Worm (Caenorhabditis elegans): ENCODE measurements around the gene R04F11.2.

Gene R04F11.2

DNA sequence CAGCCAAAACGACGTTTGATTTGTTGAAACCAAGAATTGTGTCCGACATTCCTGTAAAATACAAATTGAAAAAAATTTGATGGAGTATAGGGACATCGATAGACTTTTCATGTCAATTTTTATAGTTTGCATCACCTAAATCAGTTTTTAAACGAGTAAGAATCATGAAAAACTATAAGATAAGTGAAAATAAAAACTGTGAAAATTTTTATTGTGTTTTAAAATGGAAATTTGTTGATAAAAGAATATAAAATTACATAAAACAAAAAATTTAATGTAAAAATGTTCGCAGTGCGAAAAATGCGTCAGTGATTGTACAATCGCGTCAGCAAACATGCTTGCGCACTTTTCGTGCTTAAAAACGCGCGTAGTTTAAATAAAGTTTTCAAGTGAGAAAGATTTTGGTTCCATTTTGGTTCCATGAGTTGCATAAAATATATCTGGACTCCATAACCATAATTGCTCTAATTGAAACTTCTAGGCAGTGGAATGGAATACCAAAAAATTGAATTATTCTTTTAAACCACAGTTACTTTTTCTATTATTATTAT, 25.3 kb downstream of the R04F11.2 start, which contains the start of gene tomm-20 (continued):
- no peak for TF ChIP-seq ztf-11 (tag; optimal IDR thresholded peaks at IDR 0.05)

DNA sequence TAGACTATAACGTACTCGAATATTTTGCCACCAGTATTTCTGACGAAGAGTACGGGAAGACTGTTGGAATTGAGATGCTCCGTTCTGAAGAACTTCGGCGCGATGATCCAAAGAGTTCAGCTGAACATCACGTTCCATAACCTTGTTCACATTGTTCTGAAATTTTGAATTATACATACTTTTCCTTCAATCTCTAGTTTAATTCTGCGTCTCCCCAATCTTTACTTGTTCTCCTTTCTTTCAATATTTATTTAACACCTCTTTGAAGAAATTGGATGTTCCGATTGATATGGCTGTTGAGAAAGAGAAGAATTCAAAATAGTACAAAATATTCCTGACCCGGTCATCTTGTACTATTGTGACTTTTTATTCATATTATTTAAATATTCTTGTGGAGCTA, 26.7 kb downstream of the R04F11.2 start, which contains the start of gene F23H12.3:
Gene F23H12.3 (plus strand): TSS at position 301 of the 400 bp plus-strand sequence.
- no peak for TF ChIP-seq unc-62 (GFP tag; optimal IDR thresholded peaks at IDR 0.05)
- no peak for TF ChIP-seq fos-1 (tag; optimal IDR thresholded peaks at IDR 0.05)
- no peak for TF ChIP-seq nhr-21 (tag; optimal IDR thresholded peaks at IDR 0.05)
- TF ChIP-seq ceh-16 (tag; optimal IDR thresholded peaks at IDR 0.05) = no peak
- no peak for TF ChIP-seq zag-1 (tag; optimal IDR thresholded peaks at IDR 0.05)
- no peak for TF ChIP-seq lin-13 (GFP tag; optimal IDR thresholded peaks at IDR 0.05)
- no peak for TF ChIP-seq nhr-6 (tag; optimal IDR thresholded peaks at IDR 0.05)
- no peak for TF ChIP-seq R02D3.7 (tag; optimal IDR thresholded peaks at IDR 0.05)

DNA sequence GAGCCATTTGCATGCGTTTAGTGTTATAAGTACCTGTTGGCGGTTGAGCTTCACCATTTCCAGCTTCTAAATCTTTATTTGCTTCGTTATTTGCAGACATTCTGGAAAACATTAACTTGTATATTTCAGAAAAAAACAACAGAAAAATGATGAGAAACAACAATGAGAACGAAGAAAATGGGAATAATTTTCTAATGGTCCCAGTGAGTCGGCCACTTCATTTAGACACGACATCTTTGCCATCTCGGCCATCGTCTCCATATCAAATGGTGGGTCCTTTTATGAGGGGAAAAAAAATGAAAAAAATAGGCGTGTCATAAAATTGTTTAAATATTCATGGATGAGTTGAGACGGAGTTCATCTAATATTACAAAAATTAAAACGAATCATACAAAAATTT, 27.6 kb downstream of the R04F11.2 start, which contains the start of gene snb-2:
Gene snb-2 (minus strand): TSS at position 101 of the 400 bp plus-strand sequence.
- no peak for TF ChIP-seq lin-11 (tag; optimal IDR thresholded peaks at IDR 0.05)

DNA sequence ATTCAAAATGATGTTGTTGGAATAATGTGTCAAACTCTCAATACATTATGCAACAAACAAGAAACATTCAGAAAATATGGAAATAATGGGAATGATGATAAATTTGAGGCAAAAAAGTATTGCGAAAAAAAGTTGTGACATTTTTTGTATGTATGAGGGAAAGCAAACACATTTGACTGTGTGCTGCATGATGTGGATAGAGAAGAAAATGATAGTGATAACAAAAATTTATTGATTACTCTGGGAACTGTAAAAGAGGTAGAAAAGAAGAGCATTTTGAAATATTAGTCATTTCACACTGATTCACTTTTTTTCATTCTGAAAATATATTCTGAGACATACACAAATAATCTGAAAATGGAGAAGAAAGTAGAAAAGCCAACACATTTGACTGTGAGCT, 29.7 kb downstream of the R04F11.2 start:
- TF ChIP-seq ceh-16 (tag; optimal IDR thresholded peaks at IDR 0.05) = no peak
- TF ChIP-seq R02D3.7 (tag; optimal IDR thresholded peaks at IDR 0.05) = no peak
- TF ChIP-seq ztf-1 (GFP tag; conservative IDR thresholded peaks at IDR 0.05) = no peak
- peak; percentile 60 for TF ChIP-seq fos-1 (tag; optimal IDR thresholded peaks at IDR 0.05)

DNA sequence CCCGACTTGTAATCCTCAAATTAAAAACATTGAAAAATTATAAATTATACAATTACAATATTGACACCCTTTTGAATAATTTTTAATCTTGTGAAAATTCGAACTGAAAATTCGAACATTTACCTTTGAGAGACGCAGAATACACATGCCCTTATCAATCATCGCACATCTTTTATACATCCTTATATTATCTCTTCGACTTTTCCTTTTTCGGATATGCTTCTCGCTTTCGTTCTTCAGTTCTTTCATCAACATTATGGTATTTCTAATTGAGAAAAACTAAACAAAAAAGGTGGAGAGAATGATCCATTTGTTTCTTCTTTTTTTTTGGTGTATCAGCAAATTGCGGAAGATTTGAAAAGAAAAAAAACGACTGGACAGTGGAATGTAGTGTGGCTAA, 31.2 kb downstream of the R04F11.2 start:
- TF ChIP-seq unc-55 (GFP tag; optimal IDR thresholded peaks at IDR 0.05) (no peak), ceh-82 (tag; optimal IDR thresholded peaks at IDR 0.05) (no peak), unc-62 (GFP tag; optimal IDR thresholded peaks at IDR 0.05) (no peak), ztf-1 (GFP tag; conservative IDR thresholded peaks at IDR 0.05) (no peak), aly-2 (tag; optimal IDR thresholded peaks at IDR 0.05) (no peak), nhr-77 (tag; optimal IDR thresholded peaks at IDR 0.05) (no peak), nhr-11 (tag; optimal IDR thresholded peaks at IDR 0.05) (no peak), C34F6.9 (tag; optimal IDR thresholded peaks at IDR 0.05) (no peak), alr-1 (tag; optimal IDR thresholded peaks at IDR 0.05) (no peak), lin-11 (tag; optimal IDR thresholded peaks at IDR 0.05) (no peak), nhr-12 (tag; optimal IDR thresholded peaks at IDR 0.05) (no peak), mbf-1 (tag; optimal IDR thresholded peaks at IDR 0.05) (no peak), ztf-4 (tag; optimal IDR thresholded peaks at IDR 0.05) (no peak), nhr-25 (tag; optimal IDR thresholded peaks at IDR 0.05) (no peak), sma-3 (GFP tag; optimal IDR thresholded peaks at IDR 0.05) (no peak), lsy-2 (tag; optimal IDR thresholded peaks at IDR 0.05) (no peak), peb-1 (tag; optimal IDR thresholded peaks at IDR 0.05) (no peak), R02D3.7 (tag; optimal IDR thresholded peaks at IDR 0.05) (no peak), nhr-129 (tag; optimal IDR thresholded peaks at IDR 0.05) (no peak), fos-1 (tag; optimal IDR thresholded peaks at IDR 0.05) (no peak)

DNA sequence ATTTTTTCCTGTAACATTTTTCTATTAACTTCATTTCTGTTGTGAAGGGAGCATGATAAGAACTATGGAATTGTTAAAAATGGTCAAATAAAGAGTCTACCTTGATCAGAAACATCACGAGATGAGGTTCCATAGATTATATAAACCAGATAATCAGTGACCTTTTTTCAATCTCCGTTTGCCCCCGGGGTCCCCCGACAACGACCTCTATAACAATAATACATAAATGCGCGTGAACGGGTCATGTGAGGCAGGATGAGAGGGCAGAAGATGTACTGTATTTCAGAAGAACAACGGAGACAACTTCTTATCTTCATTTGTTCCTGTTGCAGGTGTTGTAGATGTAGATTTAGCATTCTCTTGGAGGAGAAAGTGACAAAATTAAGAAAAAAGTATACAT, 33.7 kb downstream of the R04F11.2 start:
- peak; percentile 42 for TF ChIP-seq nhr-25 (tag; optimal IDR thresholded peaks at IDR 0.05)
- no peak for TF ChIP-seq ztf-1 (GFP tag; conservative IDR thresholded peaks at IDR 0.05)
- TF ChIP-seq blmp-1 (tag; optimal IDR thresholded peaks at IDR 0.05; ENCODE audit: insufficient read depth) = peak; percentile 41
- peak; percentile 36 for TF ChIP-seq sma-9 (GFP tag; optimal IDR thresholded peaks at IDR 0.05)
- no peak for TF ChIP-seq sma-9 (tag; optimal IDR thresholded peaks at IDR 0.05)
- no peak for TF ChIP-seq nhr-21 (tag; optimal IDR thresholded peaks at IDR 0.05)

DNA sequence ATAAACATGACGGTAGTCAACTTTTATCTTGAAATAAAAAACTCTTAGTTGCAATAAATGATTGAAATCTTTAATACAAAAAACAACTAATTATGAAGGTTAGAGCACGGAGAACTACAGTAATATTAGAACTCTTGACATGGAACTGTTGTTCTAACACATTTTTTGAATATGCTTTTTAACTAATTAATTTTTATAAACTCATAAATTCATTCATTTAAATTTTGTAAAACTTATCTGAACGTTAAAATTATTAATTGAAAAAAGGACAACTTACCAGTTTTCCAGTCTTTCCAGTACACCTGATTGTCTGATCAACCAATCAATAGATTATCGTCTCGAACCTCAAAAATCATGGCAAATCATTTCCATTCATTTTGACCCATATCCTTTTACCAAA, 34.3 kb downstream of the R04F11.2 start, which contains the start of gene sqt-3:
Gene sqt-3 (plus strand): TSS at position 301 of the 400 bp plus-strand sequence.
- no peak for TF ChIP-seq dmd-4 (tag; optimal IDR thresholded peaks at IDR 0.05)
- no peak for TF ChIP-seq nhr-21 (tag; optimal IDR thresholded peaks at IDR 0.05)
- TF ChIP-seq elt-1 (tag; optimal IDR thresholded peaks at IDR 0.05) = no peak
- no peak for TF ChIP-seq unc-55 (GFP tag; optimal IDR thresholded peaks at IDR 0.05)
- TF ChIP-seq nhr-25 (tag; optimal IDR thresholded peaks at IDR 0.05) = no peak
- TF ChIP-seq mbf-1 (tag; optimal IDR thresholded peaks at IDR 0.05) = no peak
- TF ChIP-seq unc-62 (GFP tag; optimal IDR thresholded peaks at IDR 0.05) = no peak
- TF ChIP-seq ztf-11 (tag; optimal IDR thresholded peaks at IDR 0.05) = no peak
- TF ChIP-seq elt-3 (tag; optimal IDR thresholded peaks at IDR 0.05) = no peak
- no peak for TF ChIP-seq lin-13 (GFP tag; optimal IDR thresholded peaks at IDR 0.05)

Measured in whole organism, L2 larva.